Worm (Caenorhabditis elegans) whole organism, young adult: ENCODE measurements around the gene F54C8.7.

Experiments used
- C17E4.6 ChIP-seq: fragments of 200-800 bp; sonication (Bioruptor generic); IDR thresholded peaks from 2 replicates; pipeline ENCODE4 v1.3.6; 2022; ENCODE audit warnings: missing genetic modification reagents, missing genetic modification characterization, missing compliant biosample characterization
- F49E8.2 ChIP-seq: sonication (generic microtip); optimal IDR thresholded peaks from 3 replicates; lab custom pipeline; 2017; ENCODE audit warnings: missing genetic modification characterization, mild to moderate bottlenecking, missing compliant biosample characterization, antibody characterized with exemption, moderate library complexity; ENCODE audit not compliant: insufficient read depth
- F57A8.1 ChIP-seq: fragments of 200-800 bp; sonication (Bioruptor generic); optimal IDR thresholded peaks from 2 replicates; lab custom pipeline; 2018; ENCODE audit warnings: mild to moderate bottlenecking, missing genetic modification characterization, moderate library complexity, missing compliant biosample characterization
- ZK185.1 ChIP-seq: sonication (generic microtip); optimal IDR thresholded peaks from 2 replicates; lab custom pipeline; 2016; ENCODE audit warnings: mild to moderate bottlenecking, missing genetic modification characterization, missing compliant biosample characterization; ENCODE audit not compliant: poor library complexity, severe bottlenecking
- ceh-40 ChIP-seq: fragments of 200-800 bp; sonication (Bioruptor generic); IDR thresholded peaks from 2 replicates; pipeline ENCODE4 v1.3.6; 2022; ENCODE audit warnings: missing genetic modification characterization, missing compliant biosample characterization
- efl-1 ChIP-seq: fragments of 150-350 bp; optimal IDR thresholded peaks from 2 replicates; lab custom pipeline; 2014; ENCODE audit warnings: missing biosample characterization, missing genetic modification reagents, missing genetic modification characterization
- let-526 ChIP-seq: fragments of 200-800 bp; sonication (Bioruptor generic); IDR thresholded peaks from 2 replicates; pipeline ENCODE4 v1.3.6; 2022; ENCODE audit warnings: missing genetic modification reagents, missing genetic modification characterization, missing compliant biosample characterization
- lsl-1 ChIP-seq: fragments of 200-800 bp; sonication (Bioruptor generic); optimal IDR thresholded peaks from 2 replicates; lab custom pipeline; 2018; ENCODE audit warnings: mild to moderate bottlenecking, missing genetic modification characterization, moderate library complexity, missing compliant biosample characterization
- rcor-1 ChIP-seq: fragments of 200-800 bp; sonication (Bioruptor generic); IDR thresholded peaks from 2 replicates; pipeline ENCODE4 v1.3.6; 2022; ENCODE audit warnings: missing genetic modification reagents, missing genetic modification characterization, missing compliant biosample characterization
- tlf-1 ChIP-seq: fragments of 200-800 bp; sonication (Bioruptor generic); optimal IDR thresholded peaks from 2 replicates; lab custom pipeline; 2018; ENCODE audit warnings: mild to moderate bottlenecking, missing genetic modification characterization, missing compliant biosample characterization
- unc-62 ChIP-seq: fragments of 150-350 bp; optimal IDR thresholded peaks from 2 replicates; lab custom pipeline; 2014; ENCODE audit warnings: missing biosample characterization, missing genetic modification reagents, missing genetic modification characterization
- xnd-1 ChIP-seq: sonication (generic microtip); optimal IDR thresholded peaks from 2 replicates; lab custom pipeline; 2016; ENCODE audit warnings: missing genotype, missing genetic modification reagents, missing genetic modification characterization, missing compliant biosample characterization

ce11 chrIII:9465424-9465823 lies 11.6 kb upstream of the F54C8.7 start, which contains the start of gene B0464.9:
- TF ChIP-seq C17E4.6 (GFP tag; lab: Robert Waterston, UW) (no peak), xnd-1 (tag; lab: Kevin White, UChicago) (no peak), F57A8.1 (GFP tag; lab: Kevin White, UChicago) (no peak), let-526 (no peak), tlf-1 (GFP tag; lab: Kevin White, UChicago) (no peak), ZK185.1 (peak; percentile 84), lsl-1 (peak; percentile 24), ceh-40 (GFP tag; lab: Robert Waterston, UW) (no peak), F49E8.2 (tag; lab: Kevin White, UChicago) (no peak), unc-62 (GFP tag; lab: Kevin White, UChicago) (no peak), efl-1 (no peak), rcor-1 (no peak; the same call in 1 of the 2 replicates)
